Worm (Caenorhabditis elegans): ENCODE results near the gene lin-23.

lin-23 gene

DNA sequence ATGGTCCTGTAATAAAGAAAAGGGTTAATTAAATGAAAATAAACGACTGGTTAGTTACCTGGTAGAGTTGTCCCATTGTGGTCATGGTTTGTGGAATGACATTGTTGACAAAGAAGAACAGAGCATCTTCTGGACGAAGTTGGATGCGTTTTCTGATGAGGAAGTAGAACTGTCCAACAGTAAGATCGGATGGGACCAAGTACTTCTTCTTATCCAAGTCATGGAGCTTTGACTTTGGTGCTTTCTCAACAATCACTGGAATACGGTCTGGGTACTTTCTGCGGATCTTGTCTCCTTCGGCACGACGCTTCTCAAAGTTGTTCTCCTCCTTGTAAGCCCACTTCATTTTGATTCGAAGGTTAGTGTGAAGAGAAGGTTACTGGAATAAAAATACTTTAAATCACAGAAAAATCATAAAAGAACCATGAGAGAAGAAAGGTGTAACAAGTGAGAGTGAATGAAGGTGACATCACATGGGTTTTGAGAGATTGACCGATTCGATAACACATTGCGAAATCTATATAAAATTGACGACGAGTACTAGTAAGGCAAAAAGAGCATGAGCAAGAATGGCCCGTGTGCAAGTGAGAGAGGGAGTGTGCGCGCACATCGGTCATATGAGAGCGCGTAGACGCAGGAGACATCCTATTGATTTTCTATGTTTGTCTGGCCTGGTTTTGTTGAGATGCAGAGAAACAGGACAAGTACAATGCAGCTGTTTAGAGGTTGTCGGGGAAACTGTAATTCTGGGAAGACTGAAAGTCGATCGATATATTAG, 23.6 kb upstream of the lin-23 start, which contains the start of gene lgg-1 (continued):
- no peak for TF ChIP-seq lin-39 (tag; optimal IDR thresholded peaks at IDR 0.05)
- peak; percentile 71 for TF ChIP-seq swsn-7 (tag; optimal IDR thresholded peaks at IDR 0.05)
- peak; percentile 77 for TF ChIP-seq mep-1 (tag; optimal IDR thresholded peaks at IDR 0.05)
- TF ChIP-seq sptf-1 (tag; optimal IDR thresholded peaks at IDR 0.05) = no peak
- TF ChIP-seq unc-98 (GFP tag; IDR thresholded peaks at IDR 0.05) = no peak
- TF ChIP-seq lin-15B (tag; optimal IDR thresholded peaks at IDR 0.05) = no peak
- TF ChIP-seq zag-1 (tag; optimal IDR thresholded peaks at IDR 0.05) = no peak
- TF ChIP-seq nhr-90 (tag; optimal IDR thresholded peaks at IDR 0.05; ENCODE audit: poor library complexity) = peak; percentile 25
- no peak for TF ChIP-seq nhr-28 (tag; optimal IDR thresholded peaks at IDR 0.05)
- no peak for TF ChIP-seq ceh-88 (GFP tag; IDR thresholded peaks at IDR 0.05)
- TF ChIP-seq F16B12.6 (tag; optimal IDR thresholded peaks at IDR 0.05) = peak; percentile 20
- peak; percentile 88 for TF ChIP-seq skn-1 (tag; optimal IDR thresholded peaks at IDR 0.05)
- peak; percentile 76 for TF ChIP-seq blmp-1 (tag; optimal IDR thresholded peaks at IDR 0.05)
- peak; percentile 40 for TF ChIP-seq mab-9 (GFP tag; IDR thresholded peaks at IDR 0.05)
- peak in 1 of 2 experiments; percentile 39 for TF ChIP-seq ztf-11 (tag; optimal IDR thresholded peaks at IDR 0.05)
- TF ChIP-seq elt-2 (tag; optimal IDR thresholded peaks at IDR 0.05) = peak; percentile 12
- TF ChIP-seq nhr-11 (tag; optimal IDR thresholded peaks at IDR 0.05) = no peak
- TF ChIP-seq lsy-2 (tag; optimal IDR thresholded peaks at IDR 0.05) = peak; percentile 39 to 61

DNA sequence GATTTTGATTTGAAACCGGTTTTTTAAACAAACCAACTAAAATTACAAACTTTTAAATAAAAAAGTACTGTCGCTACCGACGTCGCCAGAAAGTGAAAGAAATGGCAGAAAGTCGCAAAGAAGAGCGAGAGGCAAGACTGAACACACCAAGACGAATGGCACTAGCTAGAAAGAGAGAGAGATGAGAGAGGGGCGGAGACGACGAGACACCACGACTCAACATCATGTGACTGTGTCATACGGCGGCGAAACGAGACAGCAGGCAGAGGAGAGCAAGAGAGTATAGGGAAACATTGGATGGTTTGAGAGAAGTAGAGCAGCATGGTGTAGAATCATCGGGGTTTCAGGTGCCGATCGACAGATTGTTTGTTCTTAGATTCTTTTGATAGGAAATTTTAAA, 22.7 kb upstream of the lin-23 start:
- peak; percentile 96 for TF ChIP-seq lin-14 (GFP tag; optimal IDR thresholded peaks at IDR 0.05)
- peak; percentile 95 for TF ChIP-seq mep-1 (tag; optimal IDR thresholded peaks at IDR 0.05)
- peak; percentile 90 for TF ChIP-seq xbp-1 (tag; optimal IDR thresholded peaks at IDR 0.05)
- TF ChIP-seq F16B12.6 (tag; optimal IDR thresholded peaks at IDR 0.05) = no peak
- TF ChIP-seq unc-98 (GFP tag; IDR thresholded peaks at IDR 0.05) = no peak
- peak in 5 of 6 experiments; percentile 19 to 93 (median 59) for TF ChIP-seq elt-3 (tag; optimal IDR thresholded peaks at IDR 0.05)
- peak; percentile 67 for TF ChIP-seq isw-1 (GFP tag; IDR thresholded peaks at IDR 0.05)
- peak; percentile 46 for TF ChIP-seq egl-13 (tag; optimal IDR thresholded peaks at IDR 0.05)
- peak; percentile 66 for TF ChIP-seq unc-130 (tag; optimal IDR thresholded peaks at IDR 0.05)
- peak; percentile 84 to 92 (median 85) for TF ChIP-seq ceh-82 (tag; optimal IDR thresholded peaks at IDR 0.05)
- TF ChIP-seq egl-27 (tag; optimal IDR thresholded peaks at IDR 0.05) = peak; percentile 47 to 61
- TF ChIP-seq sup-37 (GFP tag; optimal IDR thresholded peaks at IDR 0.05) = peak; percentile 22
- TF ChIP-seq aha-1 (tag; optimal IDR thresholded peaks at IDR 0.05) = peak; percentile 29
- peak; percentile 20 for TF ChIP-seq lin-15B (tag; optimal IDR thresholded peaks at IDR 0.05)
- TF ChIP-seq sptf-1 (tag; optimal IDR thresholded peaks at IDR 0.05) = no peak
- TF ChIP-seq alr-1 (tag; optimal IDR thresholded peaks at IDR 0.05; ENCODE audit: borderline replicate concordance) = no peak
- TF ChIP-seq hlh-17 (GFP tag; optimal IDR thresholded peaks at IDR 0.05; ENCODE audit: borderline replicate concordance) = no peak
- no peak; the same call in 1 of the 2 replicates for TF ChIP-seq ceh-88 (GFP tag; IDR thresholded peaks at IDR 0.05)
- TF ChIP-seq nhr-77 (tag; optimal IDR thresholded peaks at IDR 0.05) = peak; percentile 28
- TF ChIP-seq nhr-90 (tag; optimal IDR thresholded peaks at IDR 0.05; ENCODE audit: poor library complexity) = peak; percentile 93
- TF ChIP-seq unc-86 (tag; optimal IDR thresholded peaks at IDR 0.05) = peak; percentile 91
- peak; percentile 93 for TF ChIP-seq jun-1 (tag; optimal IDR thresholded peaks at IDR 0.05)
- no peak for TF ChIP-seq nhr-76 (tag; optimal IDR thresholded peaks at IDR 0.05)
- peak; percentile 74 for TF ChIP-seq irx-1 (tag; optimal IDR thresholded peaks at IDR 0.05)
- TF ChIP-seq pqm-1 (tag; optimal IDR thresholded peaks at IDR 0.05) = no peak
- TF ChIP-seq blmp-1 (tag; optimal IDR thresholded peaks at IDR 0.05) = peak; percentile 92
- no peak for TF ChIP-seq tlp-1 (tag; optimal IDR thresholded peaks at IDR 0.05)
- no peak for TF ChIP-seq ets-5 (GFP tag; IDR thresholded peaks at IDR 0.05)
- peak; percentile 77 for TF ChIP-seq mef-2 (tag; optimal IDR thresholded peaks at IDR 0.05)
- peak; percentile 94 for TF ChIP-seq tbx-2 (tag; optimal IDR thresholded peaks at IDR 0.05)
- peak; percentile 83 for TF ChIP-seq C16A3.4 (tag; optimal IDR thresholded peaks at IDR 0.05)
- TF ChIP-seq ama-1 (optimal IDR thresholded peaks at IDR 0.05) = peak; percentile 97
- TF ChIP-seq lsy-2 (tag; optimal IDR thresholded peaks at IDR 0.05) = peak; percentile 88 to 91
- peak; percentile 66 for TF ChIP-seq zip-4 (GFP tag; optimal IDR thresholded peaks at IDR 0.05)
- peak in 1 of 2 experiments; percentile 79 for TF ChIP-seq ztf-11 (tag; optimal IDR thresholded peaks at IDR 0.05)
- TF ChIP-seq lin-13 (GFP tag; optimal IDR thresholded peaks at IDR 0.05) = peak; percentile 89
- TF ChIP-seq lin-39 (tag; optimal IDR thresholded peaks at IDR 0.05) = peak; percentile 53
- TF ChIP-seq aly-2 (tag; optimal IDR thresholded peaks at IDR 0.05) = no peak
- peak; percentile 79 for TF ChIP-seq elt-2 (tag; optimal IDR thresholded peaks at IDR 0.05)
- peak; percentile 2 for TF ChIP-seq C04F5.9 (tag; optimal IDR thresholded peaks at IDR 0.05)
- no peak for TF ChIP-seq ceh-90 (tag; optimal IDR thresholded peaks at IDR 0.05)
- peak; percentile 35 for TF ChIP-seq fkh-10 (GFP tag; optimal IDR thresholded peaks at IDR 0.05)
